Worm (Caenorhabditis elegans) whole organism, late embryonic: ENCODE results near the gene rrc-1.

ENCODE experiments used
- C08G9.2 ChIP-seq: sonication (generic microtip); optimal IDR thresholded peaks from 2 replicates; lab custom pipeline; 2016; ENCODE audit warnings: mild to moderate bottlenecking, missing genetic modification characterization, moderate library complexity, missing compliant biosample characterization
- C38D4.7 ChIP-seq: fragments of 200-800 bp; sonication (Bioruptor generic); optimal IDR thresholded peaks from 2 replicates; lab custom pipeline; 2018; ENCODE audit warnings: mild to moderate bottlenecking, missing genetic modification characterization, moderate library complexity, missing compliant biosample characterization
- T23F11.4 ChIP-seq: fragments of 200-800 bp; sonication (Bioruptor generic); optimal IDR thresholded peaks from 2 replicates; lab custom pipeline; 2018; ENCODE audit warnings: mild to moderate bottlenecking, missing genetic modification characterization, missing compliant biosample characterization
- Y22D7AL.16 ChIP-seq: sonication (generic microtip); optimal IDR thresholded peaks from 2 replicates; lab custom pipeline; 2016; ENCODE audit warnings: missing genetic modification characterization, missing compliant biosample characterization
- ahr-1 ChIP-seq: sonication (generic microtip); optimal IDR thresholded peaks from 2 replicates; lab custom pipeline; 2016; ENCODE audit warnings: missing genetic modification characterization, missing compliant biosample characterization
- ceh-18 ChIP-seq: sonication (generic microtip); optimal IDR thresholded peaks from 2 replicates; lab custom pipeline; 2016; ENCODE audit warnings: missing genetic modification characterization, missing compliant biosample characterization
- ceh-30 ChIP-seq: fragments of 150-350 bp; optimal IDR thresholded peaks from 2 replicates; lab custom pipeline; 2014; ENCODE audit warnings: missing biosample characterization, missing genetic modification characterization
- ceh-31 ChIP-seq: sonication (generic microtip); optimal IDR thresholded peaks from 2 replicates; lab custom pipeline; 2016; ENCODE audit warnings: missing genetic modification characterization, missing compliant biosample characterization
- ceh-34 ChIP-seq: sonication (generic microtip); optimal IDR thresholded peaks from 2 replicates; lab custom pipeline; 2016; ENCODE audit warnings: mild to moderate bottlenecking, missing genetic modification characterization, missing compliant biosample characterization
- ceh-45 ChIP-seq: fragments of 200-800 bp; sonication (Bioruptor generic); IDR thresholded peaks from 2 replicates; pipeline ENCODE4 v1.3.6; 2022; ENCODE audit warnings: missing genetic modification reagents, missing genetic modification characterization, missing compliant biosample characterization
- ceh-48 ChIP-seq: sonication (generic microtip); optimal IDR thresholded peaks from 2 replicates; lab custom pipeline; 2016; ENCODE audit warnings: missing genetic modification characterization, inconsistent platforms, missing compliant biosample characterization
- ceh-9 ChIP-seq: sonication (generic microtip); optimal IDR thresholded peaks from 2 replicates; lab custom pipeline; 2016; ENCODE audit warnings: mild to moderate bottlenecking, missing genetic modification characterization, inconsistent platforms, missing compliant biosample characterization
- dve-1 ChIP-seq: sonication (generic microtip); optimal IDR thresholded peaks from 2 replicates; lab custom pipeline; 2017; ENCODE audit warnings: antibody characterized with exemption, mild to moderate bottlenecking, missing genetic modification characterization, missing compliant biosample characterization
- elt-2 ChIP-seq: sonication (generic microtip); optimal IDR thresholded peaks from 2 replicates; lab custom pipeline; 2016; ENCODE audit warnings: missing genetic modification reagents, missing genetic modification characterization, missing compliant biosample characterization
- ets-4 ChIP-seq: sonication (generic microtip); optimal IDR thresholded peaks from 2 replicates; lab custom pipeline; 2016; ENCODE audit warnings: missing genetic modification characterization, missing compliant biosample characterization
- eyg-1 ChIP-seq: sonication (generic microtip); optimal IDR thresholded peaks from 2 replicates; lab custom pipeline; 2016; ENCODE audit warnings: missing genotype, missing genetic modification characterization, missing compliant biosample characterization
- fax-1 ChIP-seq: sonication (generic microtip); optimal IDR thresholded peaks from 2 replicates; lab custom pipeline; 2016; ENCODE audit warnings: missing genotype, missing genetic modification characterization, missing compliant biosample characterization
- fkh-10 ChIP-seq: fragments of 150-350 bp; optimal IDR thresholded peaks from 2 replicates; lab custom pipeline; 2014; ENCODE audit warnings: missing biosample characterization, missing genetic modification reagents, missing genetic modification characterization
- fkh-6 ChIP-seq: sonication (generic microtip); optimal IDR thresholded peaks from 2 replicates; lab custom pipeline; 2016; ENCODE audit warnings: missing genetic modification characterization, missing compliant biosample characterization
- gmeb-2 ChIP-seq: sonication (generic microtip); optimal IDR thresholded peaks from 2 replicates; lab custom pipeline; 2016; ENCODE audit warnings: missing genetic modification characterization, inconsistent platforms, missing compliant biosample characterization
- hlh-13 ChIP-seq: fragments of 200-800 bp; sonication (Bioruptor generic); optimal IDR thresholded peaks from 2 replicates; lab custom pipeline; 2018; ENCODE audit warnings: mild to moderate bottlenecking, missing genetic modification characterization, missing compliant biosample characterization
- hlh-15 ChIP-seq: sonication (generic microtip); optimal IDR thresholded peaks from 2 replicates; lab custom pipeline; 2016; ENCODE audit warnings: missing genetic modification characterization, missing compliant biosample characterization
- hlh-6 ChIP-seq: sonication (generic microtip); optimal IDR thresholded peaks from 2 replicates; lab custom pipeline; 2016; ENCODE audit warnings: missing genotype, missing genetic modification characterization, missing compliant biosample characterization
- lim-6 ChIP-seq: sonication (generic microtip); optimal IDR thresholded peaks from 2 replicates; lab custom pipeline; 2016; ENCODE audit warnings: missing genetic modification characterization, missing compliant biosample characterization
- lin-11 ChIP-seq: fragments of 200-800 bp; sonication (Bioruptor generic); optimal IDR thresholded peaks from 2 replicates; lab custom pipeline; 2018; ENCODE audit warnings: mild to moderate bottlenecking, missing genetic modification characterization, missing compliant biosample characterization
- madf-2 ChIP-seq: sonication (generic microtip); optimal IDR thresholded peaks from 2 replicates; lab custom pipeline; 2017; ENCODE audit warnings: missing genetic modification characterization, missing compliant biosample characterization
- mec-3 ChIP-seq: sonication (generic microtip); optimal IDR thresholded peaks from 2 replicates; lab custom pipeline; 2016; ENCODE audit warnings: borderline replicate concordance, missing genetic modification characterization, missing compliant biosample characterization
- odd-2 ChIP-seq: sonication (generic microtip); optimal IDR thresholded peaks from 2 replicates; lab custom pipeline; 2017; ENCODE audit warnings: antibody characterized with exemption, mild to moderate bottlenecking, missing genetic modification characterization, missing compliant biosample characterization
- pag-3 ChIP-seq: sonication (generic microtip); optimal IDR thresholded peaks from 2 replicates; lab custom pipeline; 2016; ENCODE audit warnings: missing compliant biosample characterization, missing genetic modification characterization, borderline replicate concordance
- pat-9 ChIP-seq: fragments of 200-800 bp; sonication (Bioruptor generic); optimal IDR thresholded peaks from 2 replicates; lab custom pipeline; 2018; ENCODE audit warnings: mild to moderate bottlenecking, missing genetic modification characterization, moderate library complexity, missing compliant biosample characterization
- pha-2 ChIP-seq: sonication (generic microtip); optimal IDR thresholded peaks from 2 replicates; lab custom pipeline; 2017; ENCODE audit warnings: mild to moderate bottlenecking, missing genetic modification characterization, missing compliant biosample characterization
- pqm-1 ChIP-seq: sonication (generic microtip); optimal IDR thresholded peaks from 2 replicates; lab custom pipeline; 2016; ENCODE audit warnings: missing genetic modification characterization, missing compliant biosample characterization
- pros-1 ChIP-seq: fragments of 150-350 bp; optimal IDR thresholded peaks from 2 replicates; lab custom pipeline; 2014; ENCODE audit warnings: missing biosample characterization, missing genetic modification reagents, missing genetic modification characterization
- sox-4 ChIP-seq: sonication (generic microtip); optimal IDR thresholded peaks from 2 replicates; lab custom pipeline; 2017; ENCODE audit warnings: mild to moderate bottlenecking, missing genetic modification characterization, inconsistent platforms, missing compliant biosample characterization
- syd-9 ChIP-seq: sonication (generic microtip); optimal IDR thresholded peaks from 2 replicates; lab custom pipeline; 2016; ENCODE audit warnings: mild to moderate bottlenecking, missing genetic modification characterization, moderate library complexity, missing compliant biosample characterization
- tbx-2 ChIP-seq: sonication (generic microtip); optimal IDR thresholded peaks from 2 replicates; lab custom pipeline; 2016; ENCODE audit warnings: missing genetic modification characterization, missing compliant biosample characterization
- ttx-3 ChIP-seq: sonication (generic microtip); optimal IDR thresholded peaks from 2 replicates; lab custom pipeline; 2016; ENCODE audit warnings: missing genetic modification reagents, missing genetic modification characterization, missing compliant biosample characterization
- unc-86 ChIP-seq: sonication (generic microtip); optimal IDR thresholded peaks from 2 replicates; lab custom pipeline; 2016; ENCODE audit warnings: missing genetic modification characterization, missing compliant biosample characterization

The rrc-1 gene

DNA sequence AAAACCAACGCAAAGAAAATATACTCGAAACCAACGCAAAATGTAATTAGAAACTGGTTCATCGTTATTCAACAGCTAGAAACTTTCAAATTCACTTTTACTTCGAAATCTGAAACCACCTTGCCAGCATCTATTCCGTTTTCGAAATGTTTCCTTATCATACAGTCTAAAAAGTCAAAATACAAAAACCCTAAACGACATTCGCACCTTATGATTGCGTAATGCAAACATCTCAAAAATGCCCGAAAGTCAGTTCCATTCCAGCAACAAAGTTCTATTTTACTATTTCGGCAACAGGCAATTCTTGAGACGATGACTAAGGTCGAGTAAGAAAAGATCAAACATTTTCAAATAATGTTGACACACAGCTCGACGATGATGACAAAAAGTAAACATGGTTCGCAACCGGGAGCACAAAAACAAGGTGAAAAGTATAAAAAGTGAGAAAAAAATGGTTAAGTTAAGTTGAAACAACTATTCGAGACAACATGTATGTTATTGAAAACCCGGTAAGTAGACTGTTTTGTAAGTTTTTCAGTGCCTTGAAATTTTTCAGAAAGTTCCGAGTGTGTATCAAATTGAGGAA is 20.8 kb upstream of the rrc-1 start, which contains the start of gene lec-7:
TSS of gene lec-7 (plus strand) at position 297 of the 586 bp plus-strand sequence.
- no peak for TF ChIP-seq pat-9 (tag; lab: Kevin White, UChicago)
- no peak for TF ChIP-seq fkh-10 (GFP tag; lab: Kevin White, UChicago)
- no peak for TF ChIP-seq ahr-1 (tag; lab: Kevin White, UChicago)
- TF ChIP-seq, all 69 proteins: peak for 0

DNA sequence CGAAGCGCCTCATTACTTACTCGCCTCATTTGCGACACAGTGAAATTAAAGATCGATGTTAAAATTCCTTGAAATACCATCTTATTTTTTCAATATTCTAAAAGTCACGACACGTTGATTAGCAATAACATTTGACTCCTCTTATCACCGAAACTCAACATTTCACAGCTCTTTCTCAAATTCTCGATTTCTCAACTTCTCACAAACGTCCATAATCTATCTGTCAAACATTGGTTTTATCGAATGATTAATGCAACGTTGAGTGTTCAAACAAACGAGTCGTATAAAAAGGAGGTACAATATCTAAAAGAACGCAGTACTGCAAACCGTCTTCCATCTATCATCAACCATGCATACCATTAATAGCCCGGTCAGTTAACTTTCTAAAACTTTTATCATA is 19.2 kb upstream of the rrc-1 start, which contains the start of gene lec-8:
TSS of gene lec-8 (plus strand) at position 314 of the 400 bp plus-strand sequence.
- TF ChIP-seq Y22D7AL.16 (tag; lab: Kevin White, UChicago) (no peak), fkh-6 (no peak), C38D4.7 (GFP tag; lab: Kevin White, UChicago) (no peak), odd-2 (tag; lab: Kevin White, UChicago) (no peak), ceh-34 (tag; lab: Kevin White, UChicago) (no peak), ceh-48 (tag; lab: Kevin White, UChicago) (no peak), eyg-1 (no peak), lin-11 (tag; lab: Kevin White, UChicago) (no peak), pqm-1 (no peak), ttx-3 (tag; lab: Kevin White, UChicago) (no peak), T23F11.4 (GFP tag; lab: Kevin White, UChicago) (no peak), unc-86 (tag; lab: Kevin White, UChicago) (no peak), madf-2 (tag; lab: Kevin White, UChicago) (no peak)

DNA sequence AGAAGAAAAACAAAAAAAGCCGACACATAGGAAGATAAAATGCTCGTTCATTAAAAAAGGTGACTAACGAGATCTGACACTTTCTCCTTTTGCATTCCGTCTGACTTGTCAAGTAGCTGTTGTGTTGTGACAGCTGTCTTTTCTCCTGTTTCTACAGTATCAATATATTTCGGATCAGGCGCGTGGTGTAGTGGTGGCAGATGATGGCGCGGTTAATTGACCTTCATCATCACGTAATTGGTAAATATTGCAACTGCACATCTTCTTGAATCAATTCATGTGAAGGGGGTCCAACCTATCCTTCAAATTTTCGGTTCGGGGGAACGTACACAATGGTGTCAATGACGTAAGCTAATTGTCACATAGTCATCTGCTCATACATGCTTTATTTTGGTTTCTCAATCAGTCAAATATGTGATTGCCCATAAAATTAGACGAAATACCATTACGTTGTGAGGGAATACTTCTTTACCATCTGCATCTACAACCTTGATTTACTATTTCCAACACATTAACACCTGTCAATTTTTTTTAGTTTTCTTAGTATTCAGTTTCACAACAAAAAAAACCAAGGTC is 17.2 kb upstream of the rrc-1 start:
- TF ChIP-seq pros-1 (tag; lab: Kevin White, UChicago) = no peak
- TF ChIP-seq ceh-48 (tag; lab: Kevin White, UChicago) = no peak
- no peak for TF ChIP-seq tbx-2
- TF ChIP-seq gmeb-2 (tag; lab: Kevin White, UChicago) = no peak
- no peak for TF ChIP-seq ceh-30 (tag; lab: Kevin White, UChicago)
- no peak for TF ChIP-seq fkh-10 (GFP tag; lab: Kevin White, UChicago)
- no peak for TF ChIP-seq pqm-1
- TF ChIP-seq mec-3 (tag; lab: Kevin White, UChicago) = no peak
- no peak for TF ChIP-seq hlh-15
- TF ChIP-seq dve-1 (tag; lab: Kevin White, UChicago) = no peak
- no peak for TF ChIP-seq pha-2 (tag; lab: Kevin White, UChicago)
- no peak for TF ChIP-seq eyg-1

- TF ChIP-seq ceh-31 (tag; lab: Kevin White, UChicago) (no peak), Y22D7AL.16 (tag; lab: Kevin White, UChicago) (no peak), ets-4 (tag; lab: Kevin White, UChicago) (no peak), fkh-6 (no peak), eyg-1 (no peak), ceh-9 (no peak), elt-2 (tag; lab: Kevin White, UChicago) (no peak), ceh-45 (no peak), fax-1 (tag; lab: Kevin White, UChicago) (no peak), sox-4 (no peak), pag-3 (tag; lab: Kevin White, UChicago) (no peak), ahr-1 (tag; lab: Kevin White, UChicago) (no peak), C08G9.2 (tag; lab: Kevin White, UChicago) (no peak), lim-6 (tag; lab: Kevin White, UChicago) (no peak), hlh-13 (GFP tag; lab: Kevin White, UChicago) (no peak), pat-9 (tag; lab: Kevin White, UChicago) (no peak), syd-9 (tag; lab: Kevin White, UChicago) (no peak), ceh-18 (tag; lab: Kevin White, UChicago) (no peak), hlh-6 (no peak)
Measured at ce11 chrX:9846975-9847374, 15.9 kb upstream of the rrc-1 start, which contains the start of gene vab-15. TSS of gene vab-15 (plus strand) at chrX:9847275.
